Worm (Caenorhabditis elegans): ENCODE data around the gene F58F12.12.
A peak's percentile ranks its signal among the peaks of the same experiment; 100 is the strongest.

The F58F12.12 gene

DNA sequence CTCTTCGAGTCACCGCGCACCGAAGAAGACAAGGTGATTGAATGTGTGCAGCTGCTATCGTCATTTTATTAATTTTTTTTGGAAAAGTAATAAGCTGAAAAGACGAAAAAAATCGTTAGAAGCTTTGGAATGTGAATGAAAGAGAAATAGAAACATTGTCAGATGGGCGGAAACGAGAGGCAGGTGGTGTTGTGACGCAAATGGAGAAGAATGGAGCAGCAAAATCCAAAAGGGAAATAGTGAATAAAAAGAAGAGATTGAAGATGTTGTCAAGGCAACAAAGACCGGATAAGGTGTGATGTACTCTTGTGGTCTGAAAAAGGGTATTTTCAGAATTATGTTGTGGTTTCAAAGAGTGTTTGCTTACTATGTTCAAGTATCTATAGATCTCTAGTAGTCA is 38.5 kb upstream of the F58F12.12 start (continued):
- no peak for TF ChIP-seq egl-27 (tag; optimal IDR thresholded peaks at IDR 0.05)
- no peak for TF ChIP-seq zag-1 (tag; optimal IDR thresholded peaks at IDR 0.05)
- no peak for TF ChIP-seq lin-39 (tag; optimal IDR thresholded peaks at IDR 0.05)
- no peak for TF ChIP-seq skn-1 (tag; optimal IDR thresholded peaks at IDR 0.05)
- TF ChIP-seq unc-130 (tag; optimal IDR thresholded peaks at IDR 0.05) = no peak
- TF ChIP-seq aly-2 (tag; optimal IDR thresholded peaks at IDR 0.05) = no peak

DNA sequence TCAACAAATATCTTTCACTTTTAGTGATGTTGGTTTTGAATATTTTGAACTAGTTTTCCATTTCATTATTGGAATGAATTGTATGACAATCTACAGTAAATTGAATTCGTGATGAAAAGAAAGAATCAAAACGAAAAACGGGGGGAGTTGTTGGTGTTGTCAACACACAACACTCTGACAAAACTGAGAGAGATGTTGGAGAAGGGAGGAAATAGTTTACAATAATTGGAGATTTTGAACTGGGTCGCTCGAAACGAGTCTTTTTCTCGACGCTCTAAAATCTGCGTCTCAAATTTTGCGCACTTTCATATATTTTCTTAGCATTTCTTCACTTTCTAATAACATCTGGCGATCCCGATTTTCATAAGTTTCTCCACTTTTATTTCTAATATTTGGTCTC is 37.1 kb upstream of the F58F12.12 start, which contains the start of gene txt-18:
Gene txt-18 (plus strand): TSS at position 180 of the 400 bp plus-strand sequence.
- TF ChIP-seq lin-13 (GFP tag; optimal IDR thresholded peaks at IDR 0.05) = peak; percentile 23
- TF ChIP-seq nhr-28 (tag; optimal IDR thresholded peaks at IDR 0.05) = no peak
- peak; percentile 4 for TF ChIP-seq rnt-1 (tag; optimal IDR thresholded peaks at IDR 0.05)
- no peak for TF ChIP-seq grh-1 (GFP tag; IDR thresholded peaks at IDR 0.05)
- peak; percentile 19 for TF ChIP-seq nhr-47 (tag; optimal IDR thresholded peaks at IDR 0.05)
- peak; percentile 69 for TF ChIP-seq lin-14 (GFP tag; optimal IDR thresholded peaks at IDR 0.05)
- TF ChIP-seq dpl-1 (GFP tag; optimal IDR thresholded peaks at IDR 0.05) = no peak
- peak in 1 of 2 experiments; percentile 13 for TF ChIP-seq lin-35 (GFP tag; optimal IDR thresholded peaks at IDR 0.05)
- peak; percentile 51 for TF ChIP-seq snu-23 (GFP tag; optimal IDR thresholded peaks at IDR 0.05)
- no peak for TF ChIP-seq nhr-76 (tag; optimal IDR thresholded peaks at IDR 0.05)
- peak; percentile 1 for TF ChIP-seq swsn-7 (tag; optimal IDR thresholded peaks at IDR 0.05)
- peak; percentile 45 for TF ChIP-seq dsc-1 (tag; optimal IDR thresholded peaks at IDR 0.05)
- no peak for TF ChIP-seq elt-2 (tag; optimal IDR thresholded peaks at IDR 0.05)
- peak; percentile 22 for TF ChIP-seq nhr-85 (tag)
- TF ChIP-seq pax-3 (tag; optimal IDR thresholded peaks at IDR 0.05) = no peak
- peak; percentile 52 for TF ChIP-seq nhr-71 (tag; optimal IDR thresholded peaks at IDR 0.05)
- TF ChIP-seq nhr-20 (tag; optimal IDR thresholded peaks at IDR 0.05) = peak; percentile 47
- no peak for TF ChIP-seq nhr-19 (GFP tag; conservative IDR thresholded peaks at IDR 0.05)
- TF ChIP-seq blmp-1 (tag; optimal IDR thresholded peaks at IDR 0.05) = peak; percentile 90
- no peak for TF ChIP-seq zag-1 (tag; optimal IDR thresholded peaks at IDR 0.05)
- TF ChIP-seq efl-1 (optimal IDR thresholded peaks at IDR 0.05) = peak; percentile 9 to 13
- no peak for TF ChIP-seq efl-1 (GFP tag; optimal IDR thresholded peaks at IDR 0.05 in 1 of 2)
- TF ChIP-seq lsy-2 (tag; optimal IDR thresholded peaks at IDR 0.05) = peak in 1 of 2 experiments; percentile 59
- no peak for TF ChIP-seq tbx-2 (tag; optimal IDR thresholded peaks at IDR 0.05)
- TF ChIP-seq elt-3 (tag; optimal IDR thresholded peaks at IDR 0.05) = peak in 1 of 6 experiments; percentile 32
- TF ChIP-seq C34B4.2 (tag; optimal IDR thresholded peaks at IDR 0.05) = no peak

DNA sequence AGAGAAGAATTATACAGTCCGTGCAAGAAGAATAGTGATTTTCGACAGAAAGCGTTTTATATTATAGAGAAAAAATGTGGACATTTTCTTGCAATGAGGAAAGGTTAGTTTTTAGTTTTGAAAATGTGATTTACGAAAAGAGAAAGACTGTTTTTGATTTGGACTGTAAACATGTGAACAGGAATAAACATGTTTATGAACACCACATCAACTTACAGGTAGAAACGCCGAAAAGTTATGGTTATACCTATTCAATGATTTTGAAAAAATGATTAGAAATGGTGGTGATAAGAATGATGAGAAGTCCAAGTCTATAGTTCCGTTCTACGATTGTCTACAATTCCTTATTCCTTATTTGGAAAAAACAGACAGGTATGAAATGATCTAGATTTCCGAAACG is 36.5 kb upstream of the F58F12.12 start:
- TF ChIP-seq nhr-77 (tag; optimal IDR thresholded peaks at IDR 0.05) (no peak), sox-4 (tag; optimal IDR thresholded peaks at IDR 0.05) (no peak), nhr-84 (tag; optimal IDR thresholded peaks at IDR 0.05) (no peak), alr-1 (tag; optimal IDR thresholded peaks at IDR 0.05; ENCODE audit: borderline replicate concordance) (no peak), efl-3 (GFP tag; optimal IDR thresholded peaks at IDR 0.05) (no peak), ama-1 (optimal IDR thresholded peaks at IDR 0.05) (no peak)

DNA sequence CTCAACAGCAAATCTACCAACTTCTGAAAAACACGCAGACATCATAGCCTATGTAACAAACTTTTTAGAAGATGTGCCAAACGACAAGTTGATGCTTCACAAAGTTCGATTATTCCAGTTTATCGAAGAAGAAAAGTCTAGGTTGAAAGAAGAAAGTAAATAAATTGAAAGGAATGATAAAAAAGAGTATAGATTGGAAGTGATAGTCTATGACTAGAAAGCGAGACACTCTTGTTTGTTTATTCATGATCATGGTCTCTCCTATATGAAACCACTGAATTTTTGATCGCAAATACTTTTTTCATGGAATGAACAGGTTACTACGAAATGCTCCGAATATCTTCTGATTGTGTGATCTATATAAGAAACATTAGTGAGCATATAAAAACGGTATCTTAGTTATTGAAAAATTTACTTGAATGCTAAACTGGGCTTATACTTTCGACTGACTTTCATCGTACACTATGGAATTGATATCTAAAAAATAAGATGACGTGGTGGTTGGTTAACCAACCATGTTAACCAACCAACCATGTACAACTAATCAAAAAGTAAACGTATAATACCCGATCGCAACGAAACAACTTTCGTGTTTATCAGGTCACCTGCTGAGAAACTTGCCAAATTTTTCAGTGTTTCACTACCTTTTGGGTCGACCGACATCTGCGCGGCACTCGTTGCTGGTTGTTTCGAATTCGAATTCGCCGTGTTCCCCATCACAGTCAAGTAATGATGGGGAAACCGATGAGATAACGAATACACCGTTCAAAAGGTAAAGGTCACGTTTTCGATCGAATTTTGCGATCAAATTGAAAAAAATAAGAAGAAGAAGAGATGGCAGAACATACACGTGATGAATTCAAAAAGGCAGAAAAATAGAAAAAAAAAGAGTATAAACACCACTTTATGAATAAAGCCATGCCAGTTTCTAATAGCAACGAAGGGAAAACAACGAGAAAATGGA is 35.5 kb upstream of the F58F12.12 start, which contains the start of gene C32D5.8:
Gene C32D5.8 (minus strand): TSS at position 770 of the 964 bp plus-strand sequence.
- no peak for TF ChIP-seq nhr-12 (tag; optimal IDR thresholded peaks at IDR 0.05)
- TF ChIP-seq nhr-84 (tag; optimal IDR thresholded peaks at IDR 0.05) = no peak
- TF ChIP-seq pax-3 (tag; optimal IDR thresholded peaks at IDR 0.05) = no peak
- TF ChIP-seq ztf-4 (tag; optimal IDR thresholded peaks at IDR 0.05) = no peak
- no peak for TF ChIP-seq egl-13 (tag; optimal IDR thresholded peaks at IDR 0.05)
- no peak for TF ChIP-seq unc-98 (GFP tag; IDR thresholded peaks at IDR 0.05)
- TF ChIP-seq nhr-47 (tag; optimal IDR thresholded peaks at IDR 0.05) = no peak
- no peak for TF ChIP-seq fos-1 (tag; optimal IDR thresholded peaks at IDR 0.05)
- TF ChIP-seq unc-86 (tag; optimal IDR thresholded peaks at IDR 0.05) = no peak
- peak; percentile 32 for TF ChIP-seq fkh-8 (tag; optimal IDR thresholded peaks at IDR 0.05)
- no peak for TF ChIP-seq nhr-77 (tag; optimal IDR thresholded peaks at IDR 0.05)
- TF ChIP-seq blmp-1 (tag; optimal IDR thresholded peaks at IDR 0.05) = peak; percentile 37
- no peak for TF ChIP-seq ces-1 (GFP tag; optimal IDR thresholded peaks at IDR 0.05)
- no peak for TF ChIP-seq ceh-8 (GFP tag; optimal IDR thresholded peaks at IDR 0.05)
- no peak for TF ChIP-seq hlh-4 (tag; optimal IDR thresholded peaks at IDR 0.05)
- peak in 1 of 2 experiments; percentile 34 for TF ChIP-seq mdl-1 (tag; optimal IDR thresholded peaks at IDR 0.05)
